Fruit fly (Drosophila melanogaster) whole organism, embryonic: ENCODE measurements around the gene CG6041.

ENCODE experiments used
- Adf1 ChIP-seq: fragments of 200-800 bp; sonication (Bioruptor generic); IDR thresholded peaks from 2 replicates; pipeline ENCODE4 v1.3.6; 2022; ENCODE audit warnings: missing biosample characterization, missing genetic modification characterization
- CG10366 ChIP-seq: fragments of 200-800 bp; sonication (Bioruptor generic); IDR thresholded peaks from 2 replicates; pipeline ENCODE4 v1.3.6; 2022; ENCODE audit warnings: missing biosample characterization, missing genetic modification characterization
- CG11398 ChIP-seq: fragments of 200-800 bp; sonication (Bioruptor generic); optimal IDR thresholded peaks from 2 replicates; lab custom pipeline; 2016; ENCODE audit warnings: missing biosample characterization, missing genetic modification characterization
- CG13775 ChIP-seq: fragments of 200-800 bp; sonication (Bioruptor generic); optimal IDR thresholded peaks from 3 replicates; lab custom pipeline; 2017; ENCODE audit warnings: missing biosample characterization, mild to moderate bottlenecking, missing genetic modification characterization
- CG14860 ChIP-seq: fragments of 200-800 bp; sonication (Bioruptor generic); IDR thresholded peaks from 3 replicates; pipeline ENCODE4 v1.3.6; 2022; ENCODE audit warnings: missing biosample characterization, missing genetic modification characterization; ENCODE audit not compliant: partially characterized antibody
- CG14965 ChIP-seq: fragments of 200-800 bp; sonication (Bioruptor generic); optimal IDR thresholded peaks from 2 replicates; lab custom pipeline; 2016; ENCODE audit warnings: missing biosample characterization, missing genetic modification characterization, borderline replicate concordance
- CG15514 ChIP-seq: fragments of 200-800 bp; sonication (Bioruptor generic); optimal IDR thresholded peaks from 3 replicates; lab custom pipeline; 2017; ENCODE audit warnings: missing biosample characterization, missing genetic modification characterization, mild to moderate bottlenecking, moderate library complexity, missing genetic modification reagents
- CG1647 ChIP-seq: fragments of 200-800 bp; sonication (Bioruptor generic); optimal IDR thresholded peaks from 3 replicates; lab custom pipeline; 2016; ENCODE audit warnings: missing biosample characterization, missing genetic modification characterization
- CG16863 ChIP-seq: fragments of 200-800 bp; sonication (Bioruptor generic); optimal IDR thresholded peaks from 3 replicates; lab custom pipeline; 2016; ENCODE audit warnings: missing biosample characterization, missing genetic modification characterization
- CG2120 ChIP-seq: fragments of 200-800 bp; sonication (Bioruptor generic); optimal IDR thresholded peaks from 3 replicates; lab custom pipeline; 2016; ENCODE audit warnings: missing biosample characterization, missing genetic modification characterization
- CG3065 ChIP-seq: fragments of 200-800 bp; sonication (Bioruptor generic); optimal IDR thresholded peaks from 2 replicates; lab custom pipeline; 2016; ENCODE audit warnings: missing biosample characterization, missing genetic modification characterization
- CG32532 ChIP-seq: fragments of 200-800 bp; sonication (Bioruptor generic); IDR thresholded peaks from 2 replicates; pipeline ENCODE4 v1.3.6; 2022; ENCODE audit warnings: missing biosample characterization, missing genetic modification characterization
- CG32767 ChIP-seq: fragments of 200-800 bp; sonication (Bioruptor generic); IDR thresholded peaks from 2 replicates; pipeline ENCODE4 v1.3.6; 2022; ENCODE audit warnings: missing biosample characterization, missing genetic modification characterization
- CG4730 ChIP-seq: fragments of 200-800 bp; sonication (Bioruptor generic); IDR thresholded peaks from 2 replicates; pipeline ENCODE4 v1.3.6; 2022; ENCODE audit warnings: missing biosample characterization, missing genetic modification characterization
- CG4854 ChIP-seq: fragments of 200-800 bp; sonication (Bioruptor generic); optimal IDR thresholded peaks from 2 replicates; lab custom pipeline; 2016; ENCODE audit warnings: missing biosample characterization, missing genetic modification characterization, inconsistent platforms
- CG6254 ChIP-seq: fragments of 200-800 bp; sonication (Bioruptor generic); optimal IDR thresholded peaks from 3 replicates; lab custom pipeline; 2017; ENCODE audit warnings: mild to moderate bottlenecking, missing biosample characterization, missing genetic modification reagents, missing genetic modification characterization
- CG6813 ChIP-seq: fragments of 200-800 bp; sonication (Bioruptor generic); optimal IDR thresholded peaks from 2 replicates; lab custom pipeline; 2017; ENCODE audit warnings: missing biosample characterization, missing genetic modification characterization, mild to moderate bottlenecking, moderate library complexity, missing genetic modification reagents
- CG7271 ChIP-seq: fragments of 200-800 bp; sonication (Bioruptor generic); optimal IDR thresholded peaks from 2 replicates; lab custom pipeline; 2018; ENCODE audit warnings: missing biosample characterization, mild to moderate bottlenecking, missing genetic modification characterization, moderate library complexity
- CG8281 ChIP-seq: fragments of 200-800 bp; sonication (Bioruptor generic); optimal IDR thresholded peaks from 2 replicates; lab custom pipeline; 2018; ENCODE audit warnings: missing biosample characterization, mild to moderate bottlenecking, missing genetic modification characterization, moderate library complexity
- D19A ChIP-seq: fragments of 200-800 bp; optimal IDR thresholded peaks from 3 replicates; lab custom pipeline; 2019; ENCODE audit warnings: missing biosample characterization, mild to moderate bottlenecking, missing genetic modification characterization, moderate library complexity
- Drgx ChIP-seq: fragments of 200-800 bp; sonication (Bioruptor generic); IDR thresholded peaks from 2 replicates; pipeline ENCODE4 v1.3.6; 2022; ENCODE audit warnings: missing biosample characterization, missing genetic modification characterization
- ERR ChIP-seq: fragments of 200-800 bp; sonication (Bioruptor generic); optimal IDR thresholded peaks from 2 replicates; lab custom pipeline; 2016; ENCODE audit warnings: missing biosample characterization, missing genetic modification characterization
- Hr78 ChIP-seq, 2 experiments: fragments of 200-800 bp in 1 of 2; fragments of >200 bp in 1 of 2; sonication (Bioruptor generic) in 1 of 2; optimal IDR thresholded peaks; 2 replicates each; lab custom pipeline; 2017 to 2019; ENCODE audit warnings: missing biosample characterization in 2 of 2, missing genetic modification characterization in 2 of 2, mild to moderate bottlenecking in 1 of 2, moderate library complexity in 1 of 2
- NC2α ChIP-seq: fragments of 200-800 bp; sonication (Bioruptor generic); optimal IDR thresholded peaks from 2 replicates; lab custom pipeline; 2016; ENCODE audit warnings: missing biosample characterization, missing genetic modification characterization
- Nf-YB ChIP-seq: fragments of 200-800 bp; sonication (Bioruptor generic); optimal IDR thresholded peaks from 3 replicates; lab custom pipeline; 2019; ENCODE audit warnings: missing biosample characterization, mild to moderate bottlenecking, missing genetic modification characterization, moderate library complexity
- Nf-YC ChIP-seq: fragments of 200-800 bp; optimal IDR thresholded peaks from 3 replicates; lab custom pipeline; 2019; ENCODE audit warnings: missing biosample characterization, mild to moderate bottlenecking, missing genetic modification characterization, moderate library complexity
- Optix ChIP-seq: fragments of 200-800 bp; sonication (Bioruptor generic); IDR thresholded peaks from 3 replicates; pipeline ENCODE4 v1.3.6; 2022; ENCODE audit warnings: missing biosample characterization, missing genetic modification characterization
- Ptx1 ChIP-seq: fragments of 200-800 bp; sonication (Bioruptor generic); IDR thresholded peaks from 2 replicates; pipeline ENCODE4 v1.3.6; 2022; ENCODE audit warnings: missing biosample characterization, missing genetic modification characterization
- Stat92E ChIP-seq, 3 experiments: fragments of >200 bp in 2 of 3; fragments of 200-800 bp in 1 of 3; sonication (Bioruptor generic) in 1 of 3; optimal IDR thresholded peaks; 2 replicates each; lab custom pipeline; 2017 to 2019; ENCODE audit warnings: missing biosample characterization in 3 of 3, missing genetic modification characterization in 3 of 3, mild to moderate bottlenecking in 1 of 3, moderate library complexity in 1 of 3
- Tbp ChIP-seq: fragments of >200 bp; optimal IDR thresholded peaks from 2 replicates; lab custom pipeline; 2018; ENCODE audit warnings: missing biosample characterization, missing genetic modification characterization
- ara ChIP-seq: fragments of 200-800 bp; sonication (Bioruptor generic); IDR thresholded peaks from 2 replicates; pipeline ENCODE4 v1.3.6; 2022; ENCODE audit warnings: missing biosample characterization, missing genetic modification characterization
- ase ChIP-seq: fragments of 200-800 bp; sonication (Bioruptor generic); IDR thresholded peaks from 3 replicates; pipeline ENCODE4 v1.3.6; 2022; ENCODE audit warnings: missing biosample characterization, missing genetic modification characterization
- ash1 ChIP-seq: fragments of 200-800 bp; sonication (Bioruptor generic); optimal IDR thresholded peaks from 2 replicates; lab custom pipeline; 2018; ENCODE audit warnings: missing biosample characterization, mild to moderate bottlenecking, missing genetic modification characterization
- cato ChIP-seq: fragments of 200-800 bp; sonication (Bioruptor generic); optimal IDR thresholded peaks from 2 replicates; lab custom pipeline; 2016; ENCODE audit warnings: missing biosample characterization, missing genetic modification characterization, borderline replicate concordance
- disco-r ChIP-seq: fragments of 200-800 bp; sonication (Bioruptor generic); optimal IDR thresholded peaks from 2 replicates; lab custom pipeline; 2016; ENCODE audit warnings: missing biosample characterization, missing genetic modification characterization
- dmrt11E ChIP-seq: fragments of 200-800 bp; sonication (Bioruptor generic); optimal IDR thresholded peaks from 3 replicates; lab custom pipeline; 2018; ENCODE audit warnings: missing biosample characterization, mild to moderate bottlenecking, missing genetic modification characterization, moderate library complexity
- esg ChIP-seq: fragments of 200-800 bp; sonication (Bioruptor generic); conservative IDR thresholded peaks from 2 replicates; pipeline ENCODE4 v1.3.6; 2022; ENCODE audit warnings: missing biosample characterization, missing genetic modification characterization
- ftz-f1 ChIP-seq: fragments of 200-800 bp; sonication (Bioruptor generic); optimal IDR thresholded peaks from 2 replicates; lab custom pipeline; 2016; ENCODE audit warnings: missing biosample characterization, missing genetic modification characterization
- ham ChIP-seq: fragments of 200-800 bp; sonication (Bioruptor generic); IDR thresholded peaks from 2 replicates; pipeline ENCODE4 v1.3.6; 2022; ENCODE audit warnings: missing biosample characterization, missing genetic modification characterization
- hb ChIP-seq: fragments of 200-800 bp; sonication (Bioruptor generic); IDR thresholded peaks from 3 replicates; pipeline ENCODE4 v1.3.6; 2022; ENCODE audit warnings: missing biosample characterization, missing genetic modification characterization; ENCODE audit not compliant: partially characterized antibody
- hbn ChIP-seq: fragments of 200-800 bp; sonication (Bioruptor generic); IDR thresholded peaks from 2 replicates; pipeline ENCODE4 v1.3.6; 2022; ENCODE audit warnings: missing biosample characterization, missing genetic modification characterization; ENCODE audit not compliant: partially characterized antibody
- kni ChIP-seq: fragments of 200-800 bp; sonication (Bioruptor generic); optimal IDR thresholded peaks from 3 replicates; lab custom pipeline; 2017; ENCODE audit warnings: mild to moderate bottlenecking, missing biosample characterization, missing genetic modification reagents, missing genetic modification characterization
- lab ChIP-seq: fragments of 200-800 bp; sonication (Bioruptor generic); optimal IDR thresholded peaks from 3 replicates; lab custom pipeline; 2017; ENCODE audit warnings: missing biosample characterization, missing genetic modification characterization, mild to moderate bottlenecking, moderate library complexity, missing genetic modification reagents
- lmd ChIP-seq: fragments of 200-800 bp; sonication (Bioruptor generic); IDR thresholded peaks from 2 replicates; pipeline ENCODE4 v1.3.6; 2022; ENCODE audit warnings: missing biosample characterization, missing genetic modification characterization
- pzg ChIP-seq: fragments of 200-800 bp; sonication (Bioruptor generic); optimal IDR thresholded peaks from 3 replicates; lab custom pipeline; 2018; ENCODE audit warnings: missing biosample characterization, mild to moderate bottlenecking, missing genetic modification characterization, moderate library complexity
- sens ChIP-seq: fragments of 200-800 bp; sonication (Bioruptor generic); peaks from one replicate; lab custom pipeline; 2016; ENCODE audit warnings: missing biosample characterization, missing genetic modification characterization
- z ChIP-seq: fragments of 200-800 bp; sonication (Bioruptor generic); IDR thresholded peaks from 3 replicates; pipeline ENCODE4 v1.3.6; 2022; ENCODE audit warnings: missing biosample characterization, missing genetic modification characterization

CG6041 gene

dm6 chrX:5899241-5900145 lies 48.5 kb upstream of the CG6041 start (continued):
- TF ChIP-seq CG32767 (GFP tag; lab: Robert Waterston, UW) (0 out of 2 replicates have a peak, but pooled peaks have one; percentile 27), CG15514 (GFP tag; lab: Kevin White, UChicago) (peak; percentile 34), CG10366 (GFP tag; lab: Robert Waterston, UW) (no peak), CG7271 (tag; lab: Kevin White, UChicago) (no peak), ham (GFP tag; lab: Robert Waterston, UW) (no peak), Nf-YB (GFP tag; lab: Kevin White, UChicago) (peak; percentile 22), ash1 (GFP tag; lab: Kevin White, UChicago) (peak; percentile 22), CG2120 (no peak), CG16863 (GFP tag; lab: Kevin White, UChicago) (no peak), CG8281 (no peak), NC2α (no peak), D19A (no peak), CG1647 (GFP tag; lab: Kevin White, UChicago) (no peak), CG6813 (GFP tag; lab: Kevin White, UChicago) (peak; percentile 55), CG4854 (GFP tag; lab: Kevin White, UChicago) (no peak), CG32532 (GFP tag; lab: Robert Waterston, UW) (peak; percentile 6; the same call in 1 of the 2 replicates), hbn (GFP tag; lab: Robert Waterston, UW) (no peak), ase (GFP tag; lab: Robert Waterston, UW) (no peak), Adf1 (peak; percentile 66), CG14965 (GFP tag; lab: Kevin White, UChicago) (no peak), Tbp (GFP tag; lab: Kevin White, UChicago) (no peak), pzg (GFP tag; lab: Kevin White, UChicago) (no peak), CG4730 (GFP tag; lab: Robert Waterston, UW) (no peak), sens (no peak), Stat92E (GFP tag; optimal IDR thresholded peaks at IDR 0.05; lab: Kevin White, UChicago) (no peak), Optix (GFP tag; lab: Robert Waterston, UW) (peak; percentile 20; the same call in 1 of the 3 replicates), CG14860 (GFP tag; lab: Robert Waterston, UW) (no peak), cato (GFP tag; lab: Kevin White, UChicago) (no peak), lab (GFP tag; lab: Kevin White, UChicago) (peak; percentile 61), kni (peak; percentile 80), esg (GFP tag; lab: Robert Waterston, UW) (no peak), Nf-YC (peak; percentile 45), dmrt11E (tag; lab: Kevin White, UChicago) (no peak), Ptx1 (GFP tag; lab: Robert Waterston, UW) (no peak), ERR (GFP tag; lab: Kevin White, UChicago) (no peak), ftz-f1 (no peak), CG13775 (GFP tag; lab: Kevin White, UChicago) (no peak), CG6254 (GFP tag; lab: Kevin White, UChicago) (no peak), z (GFP tag; lab: Robert Waterston, UW) (0 out of 3 replicates have a peak, but pooled peaks have one; percentile 36), lmd (no peak), Hr78 (GFP tag; optimal IDR thresholded peaks at IDR 0.05; lab: Kevin White, UChicago) (no peak), ara (GFP tag; lab: Robert Waterston, UW) (no peak), hb (GFP tag; lab: Robert Waterston, UW) (no peak), CG3065 (GFP tag; lab: Kevin White, UChicago) (no peak), Drgx (GFP tag; lab: Robert Waterston, UW) (peak; percentile 27; the same call in 1 of the 2 replicates), disco-r (no peak), CG11398 (GFP tag; lab: Kevin White, UChicago) (no peak)
